Fruit fly (Drosophila melanogaster) whole organism, prepupa: ENCODE data around the gene mas.

Experiments used
- CG31627 ChIP-seq: fragments of 200-800 bp; sonication (Bioruptor generic); optimal IDR thresholded peaks from 3 replicates; lab custom pipeline; 2016; ENCODE audit warnings: missing biosample characterization, missing genetic modification characterization
- CG6808 ChIP-seq: fragments of 200-800 bp; sonication (Bioruptor generic); optimal IDR thresholded peaks from 3 replicates; lab custom pipeline; 2017; ENCODE audit warnings: missing biosample characterization, missing genetic modification characterization, mild to moderate bottlenecking, moderate library complexity, missing genetic modification reagents
- CG8319 ChIP-seq: fragments of 200-800 bp; sonication (Bioruptor generic); optimal IDR thresholded peaks from 3 replicates; lab custom pipeline; 2016; ENCODE audit warnings: missing biosample characterization, missing genetic modification characterization
- Sox15 ChIP-seq: fragments of 200-800 bp; sonication (Bioruptor generic); optimal IDR thresholded peaks from 3 replicates; lab custom pipeline; 2016; ENCODE audit warnings: missing biosample characterization, missing genetic modification characterization
- fd59A ChIP-seq: fragments of 200-800 bp; sonication (Bioruptor generic); optimal IDR thresholded peaks from 2 replicates; lab custom pipeline; 2017; ENCODE audit warnings: missing biosample characterization, mild to moderate bottlenecking, missing genetic modification characterization, missing genetic modification reagents
- fkh ChIP-seq: fragments of 200-800 bp; sonication (Bioruptor generic); optimal IDR thresholded peaks from 3 replicates; lab custom pipeline; 2017; ENCODE audit warnings: missing biosample characterization, mild to moderate bottlenecking, missing genetic modification characterization, moderate library complexity

- no peak for TF ChIP-seq CG31627
- TF ChIP-seq fkh (GFP tag; lab: Kevin White, UChicago), result no peak
- TF ChIP-seq Sox15 (GFP tag; lab: Kevin White, UChicago), result no peak
- TF ChIP-seq CG8319 (GFP tag; lab: Kevin White, UChicago), result no peak
- TF ChIP-seq fd59A (GFP tag; lab: Kevin White, UChicago), result no peak
- TF ChIP-seq CG6808 (GFP tag; lab: Kevin White, UChicago), result no peak
Measured at dm6 chr3L:4211440-4211839, 44.2 kb upstream of the mas start, which contains the start of gene Cpr64Ab.
